Worm (Caenorhabditis elegans) whole organism, L4 larva: ENCODE data around the gene F47B7.2.

Experiments used
- F49E8.2 ChIP-seq: sonication (generic microtip); optimal IDR thresholded peaks from 2 replicates; lab custom pipeline; 2016; ENCODE audit warnings: missing compliant biosample characterization, mild to moderate bottlenecking, missing genetic modification characterization, borderline replicate concordance
- R02D3.7 ChIP-seq: fragments of 150-350 bp; sonication (generic microtip); optimal IDR thresholded peaks from 3 replicates; lab custom pipeline; 2014; ENCODE audit warnings: missing biosample characterization, missing genetic modification characterization
- lir-3 ChIP-seq: sonication (generic microtip); optimal IDR thresholded peaks from 2 replicates; lab custom pipeline; 2016; ENCODE audit warnings: mild to moderate bottlenecking, missing genetic modification characterization, missing compliant biosample characterization
- nhr-41 ChIP-seq: fragments of 200-800 bp; sonication (Bioruptor generic); IDR thresholded peaks from 2 replicates; pipeline ENCODE4 v1.3.6; 2022; ENCODE audit warnings: missing genetic modification reagents, missing genetic modification characterization, missing compliant biosample characterization
- zag-1 ChIP-seq: fragments of 150-350 bp; optimal IDR thresholded peaks from 2 replicates; lab custom pipeline; 2014; ENCODE audit warnings: missing biosample characterization, missing genetic modification characterization

ce11 chrX:3762410-3762809, 10.2 kb upstream of the F47B7.2 start, which contains the start of gene T14G12.11:
- no peak for TF ChIP-seq lir-3 (tag; lab: Kevin White, UChicago)
- TF ChIP-seq nhr-41 (GFP tag; lab: Robert Waterston, UW), result no peak
- TF ChIP-seq F49E8.2, result no peak
- TF ChIP-seq zag-1 (tag; lab: Kevin White, UChicago), result no peak
- no peak for TF ChIP-seq R02D3.7 (tag; lab: Kevin White, UChicago)
